Fruit fly (Drosophila melanogaster) S2 (cell line): Measurements from ENCODE around the gene rdx.

Experiments used
- CG8478 ChIP-seq: fragments of >200 bp; optimal IDR thresholded peaks from 2 replicates; lab custom pipeline; 2018
- CTCF ChIP-seq, 2 experiments: fragments of >200 bp; optimal IDR thresholded peaks; 2 replicates each; lab custom pipeline; 2018

rdx gene

DNA sequence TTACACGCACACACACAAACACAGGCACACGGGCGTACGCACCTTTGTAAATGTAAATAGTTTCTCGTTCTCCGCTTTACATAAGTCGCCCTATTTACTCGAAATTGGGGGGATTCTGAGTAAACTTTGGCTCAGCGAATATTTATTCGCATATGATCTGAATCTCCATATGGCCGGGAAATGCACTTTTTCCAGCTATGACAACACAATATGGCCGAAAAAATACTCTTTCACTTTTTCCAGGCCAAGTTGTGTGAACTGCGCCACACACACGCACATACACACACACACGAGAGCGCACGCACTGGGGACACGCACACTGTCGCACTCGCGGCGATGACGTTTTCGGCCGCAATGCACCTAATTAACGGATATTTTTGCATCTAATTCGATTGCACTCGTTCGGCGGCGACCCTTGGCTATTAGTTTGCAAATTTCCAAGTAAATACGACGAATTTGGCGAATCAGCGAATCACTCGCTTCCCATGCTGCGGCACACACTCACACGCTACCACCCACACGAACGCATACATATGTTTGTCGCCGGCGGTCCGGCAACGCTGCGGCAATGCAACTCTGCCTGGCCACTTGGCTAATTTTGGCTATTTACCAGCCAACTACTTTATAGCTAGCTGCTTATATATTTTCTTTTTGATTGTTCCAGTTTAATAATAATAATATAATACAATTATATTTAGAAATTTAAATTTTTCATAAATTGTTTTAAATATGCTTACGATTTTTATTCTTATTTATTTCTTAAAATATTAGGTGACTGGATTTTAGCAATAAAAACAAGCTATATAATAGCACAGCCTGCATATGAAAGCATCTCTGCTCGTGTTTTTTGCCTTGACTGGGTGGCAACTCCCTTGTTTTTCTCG, at the start of gene rdx, which contains the start of gene CG3061:
Gene rdx (minus strand): TSS at position 527 of the 884 bp plus-strand sequence.
Gene CG3061 (plus strand): TSS at position 841 of the 884 bp plus-strand sequence.
- TF ChIP-seq CTCF (optimal IDR thresholded peaks at IDR 0.05; lab: Kevin White, UChicago): no peak
- TF ChIP-seq CG8478 (lab: Kevin White, UChicago): no peak

DNA sequence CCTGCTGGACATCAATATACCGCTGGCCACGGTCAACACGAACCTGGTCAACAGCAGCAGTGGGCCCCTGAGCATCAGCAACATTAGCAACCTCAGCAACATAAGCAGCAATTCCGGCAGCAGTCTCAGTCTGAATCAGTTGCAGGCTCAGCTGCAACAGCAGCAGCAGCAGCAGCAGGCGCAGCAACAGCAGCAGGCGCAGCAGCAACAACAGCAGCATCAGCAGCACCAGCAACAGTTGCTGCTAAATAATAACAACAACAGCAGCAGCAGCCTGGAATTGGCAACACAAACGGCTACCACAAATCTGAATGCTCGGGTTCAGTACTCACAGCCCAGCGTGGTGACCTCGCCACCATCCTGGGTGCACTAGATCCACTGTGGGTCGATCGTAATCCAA, 49.7 kb upstream of the rdx start:
- TF ChIP-seq CTCF (optimal IDR thresholded peaks at IDR 0.05; lab: Kevin White, UChicago) (no peak), CG8478 (lab: Kevin White, UChicago) (no peak)

DNA sequence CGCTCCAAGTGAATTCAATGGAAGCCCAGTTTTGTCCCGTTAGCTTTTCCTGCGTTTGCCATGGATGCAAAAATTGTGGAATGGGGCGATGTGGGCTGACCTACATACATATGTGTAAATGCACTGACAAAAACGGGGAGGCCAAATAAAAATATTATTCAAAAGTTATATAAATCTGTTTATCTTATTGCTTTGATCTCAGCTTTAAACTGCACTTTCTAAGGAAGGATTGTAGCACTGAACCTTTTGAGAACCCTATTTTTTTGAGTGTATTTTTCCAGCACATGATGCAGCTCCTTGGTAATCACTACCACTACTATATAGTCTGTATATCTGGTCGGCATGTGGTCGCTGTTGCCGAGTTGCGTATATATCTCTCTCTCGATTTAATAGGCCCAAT, 45.2 kb upstream of the rdx start:
- TF ChIP-seq CG8478 (lab: Kevin White, UChicago) (no peak), CTCF (optimal IDR thresholded peaks at IDR 0.05; lab: Kevin White, UChicago) (no peak)

DNA sequence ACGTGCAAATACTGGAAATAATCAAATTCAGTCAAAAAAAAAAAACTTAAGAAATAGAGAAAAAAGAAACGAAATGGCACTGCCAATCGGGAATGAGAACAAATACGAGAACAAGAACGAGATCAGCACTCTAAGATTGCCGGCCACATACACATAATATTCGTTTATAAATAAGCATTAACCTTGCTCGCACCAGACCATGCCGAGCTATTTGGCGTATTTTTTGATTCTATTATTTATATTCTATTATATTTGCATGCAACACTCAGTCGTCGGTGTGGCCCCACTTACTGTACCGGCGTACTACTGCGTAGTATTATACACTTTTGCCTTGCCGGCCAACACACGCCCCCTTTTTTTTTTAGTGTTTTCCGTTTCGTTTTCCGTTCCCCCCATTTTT, 38.8 kb upstream of the rdx start:
- TF ChIP-seq CTCF (optimal IDR thresholded peaks at IDR 0.05; lab: Kevin White, UChicago) (no peak), CG8478 (lab: Kevin White, UChicago) (no peak)

DNA sequence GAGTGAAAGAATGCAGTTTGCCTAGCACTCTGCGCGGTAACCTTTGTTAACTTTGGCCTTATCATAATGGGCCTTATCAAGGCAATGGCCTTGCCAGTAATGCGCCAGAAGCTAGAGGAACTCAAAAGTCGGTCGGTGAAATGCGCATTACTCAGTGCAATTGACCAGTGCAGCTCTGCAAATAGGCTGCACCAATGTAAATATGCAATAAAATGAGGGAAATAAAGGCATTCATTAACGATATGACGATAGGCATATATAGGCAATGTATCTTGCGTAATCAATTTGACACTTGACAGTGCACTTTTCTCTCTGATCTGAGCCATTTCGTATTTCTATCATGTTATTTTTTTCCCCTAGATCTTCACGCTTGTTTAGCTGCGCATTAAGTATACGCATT, 38.2 kb upstream of the rdx start:
- no peak for TF ChIP-seq CTCF (optimal IDR thresholded peaks at IDR 0.05; lab: Kevin White, UChicago)

DNA sequence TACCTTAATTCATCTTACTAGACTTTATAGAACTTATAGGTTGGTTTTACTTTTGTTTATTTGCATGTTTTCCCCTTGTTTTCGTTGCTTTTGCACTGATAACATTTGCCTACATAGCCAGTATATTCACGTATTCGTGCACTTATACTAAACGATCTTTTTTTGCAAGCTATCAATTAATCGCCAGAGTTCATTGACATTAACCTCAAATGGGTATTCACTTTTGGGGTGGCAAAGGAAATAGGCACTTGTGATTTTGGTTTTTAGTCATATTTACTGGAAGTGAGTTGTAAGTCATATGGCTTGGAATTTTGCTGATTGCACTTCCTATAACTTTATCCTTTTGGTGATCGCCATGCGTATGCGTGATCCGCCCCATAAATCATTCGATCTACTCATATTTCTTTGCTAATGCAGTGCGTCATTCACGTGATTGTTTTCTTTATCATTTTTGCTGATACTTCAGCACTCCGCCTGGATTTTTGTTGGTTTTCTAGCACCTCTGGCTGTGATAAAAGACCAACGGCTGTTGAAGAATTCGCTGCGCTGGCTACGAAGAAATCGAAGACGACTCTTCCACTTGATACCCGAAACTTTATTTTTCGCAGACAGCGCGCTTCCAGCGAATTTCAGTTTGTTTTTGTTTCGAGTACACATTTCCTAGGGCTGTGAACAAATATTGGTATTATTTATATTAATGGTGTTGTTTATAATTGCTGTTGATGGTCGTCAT, 36.2 kb upstream of the rdx start:
- no peak for TF ChIP-seq CG8478 (lab: Kevin White, UChicago)
- TF ChIP-seq CTCF (optimal IDR thresholded peaks at IDR 0.05; lab: Kevin White, UChicago): no peak

DNA sequence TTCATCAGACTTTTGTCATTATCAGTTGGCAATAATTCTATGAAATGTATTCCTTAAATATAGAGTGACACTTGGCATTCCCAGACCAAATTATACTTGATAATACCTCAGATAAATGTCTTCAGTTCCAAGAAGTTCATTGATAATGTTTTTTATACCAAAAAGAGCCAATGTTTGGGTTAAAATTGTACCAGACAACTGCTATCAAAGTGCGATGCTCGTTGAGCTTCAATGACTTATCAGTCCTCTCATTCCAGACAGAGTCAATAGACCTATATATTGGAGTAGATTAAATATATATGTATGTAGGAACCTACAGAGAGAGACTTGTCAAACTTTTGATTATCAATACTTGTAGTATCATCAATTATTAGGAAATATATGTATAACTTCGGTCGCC, 33.4 kb upstream of the rdx start:
- no peak for TF ChIP-seq CG8478 (lab: Kevin White, UChicago)
- TF ChIP-seq CTCF (optimal IDR thresholded peaks at IDR 0.05; lab: Kevin White, UChicago): no peak

DNA sequence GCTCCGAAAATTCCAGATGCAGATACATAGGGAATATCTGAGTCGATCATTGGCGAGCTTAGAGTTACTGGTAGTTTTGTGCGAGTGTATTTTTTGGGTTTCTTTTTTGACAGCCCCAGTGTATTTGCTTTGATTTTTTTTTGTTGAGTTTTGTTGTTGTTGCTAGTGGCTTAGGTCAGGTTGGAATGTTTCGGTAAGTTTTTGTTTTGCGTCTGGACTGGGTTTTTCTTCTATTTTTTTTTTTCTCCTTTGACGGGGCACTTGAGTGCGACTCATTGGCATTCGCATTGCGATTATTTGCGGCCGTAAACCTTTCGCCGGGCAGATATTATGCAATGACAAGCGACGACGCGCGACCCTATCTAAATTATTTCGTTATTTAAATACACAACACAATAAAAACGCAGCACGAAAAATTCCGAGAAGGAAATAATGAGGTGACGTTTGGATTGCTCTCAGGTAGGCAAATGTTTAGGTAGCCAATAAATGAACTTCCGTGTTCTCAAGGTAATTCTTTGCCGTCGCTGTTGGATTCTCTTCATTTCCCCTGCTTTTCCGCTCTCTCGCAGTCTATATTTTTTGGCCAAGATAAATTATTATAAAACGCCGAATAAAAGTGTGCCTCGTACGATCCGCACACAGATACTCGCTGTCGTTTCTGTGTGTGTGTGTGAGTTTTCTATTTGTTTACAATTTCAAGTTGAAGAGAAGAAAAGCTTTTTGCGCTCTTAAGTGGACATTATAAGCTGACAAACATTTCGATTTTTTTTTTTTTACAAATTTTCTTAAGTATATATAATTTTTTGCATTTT, 32.5 kb upstream of the rdx start:
- no peak for TF ChIP-seq CG8478 (lab: Kevin White, UChicago)
- TF ChIP-seq CTCF (optimal IDR thresholded peaks at IDR 0.05; lab: Kevin White, UChicago): no peak

DNA sequence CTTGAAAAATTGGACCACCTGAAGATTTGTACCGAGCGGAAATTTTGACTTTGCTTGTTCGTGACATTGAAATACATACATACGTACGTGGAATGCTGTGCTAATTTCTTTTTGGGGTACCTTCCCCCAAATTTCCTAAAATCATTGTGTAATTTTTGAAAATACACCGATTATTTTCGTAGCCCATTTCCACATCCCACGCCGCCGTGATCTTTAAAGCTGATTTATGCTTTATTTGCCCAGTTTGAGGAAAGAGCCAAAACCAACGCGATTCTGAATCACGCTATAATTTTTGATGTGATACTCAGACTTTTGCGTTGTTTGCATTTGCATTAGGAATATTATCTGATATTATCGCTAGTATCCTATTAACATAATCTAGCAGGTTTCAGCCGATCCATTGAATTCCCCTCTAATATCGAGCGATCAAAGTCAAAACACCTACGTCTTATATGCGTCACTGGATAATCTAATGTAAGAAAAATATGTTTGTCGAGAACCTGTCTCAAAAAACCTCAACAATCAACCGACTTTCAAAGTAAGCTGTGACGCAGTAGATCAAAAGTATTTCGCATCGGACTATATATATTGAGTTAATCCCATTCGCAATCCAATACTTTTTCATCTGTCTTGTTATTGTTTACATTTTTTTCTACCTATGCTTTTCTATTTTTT, 31.1 kb upstream of the rdx start:
- no peak for TF ChIP-seq CG8478 (lab: Kevin White, UChicago)
- TF ChIP-seq CTCF (optimal IDR thresholded peaks at IDR 0.05; lab: Kevin White, UChicago): no peak

DNA sequence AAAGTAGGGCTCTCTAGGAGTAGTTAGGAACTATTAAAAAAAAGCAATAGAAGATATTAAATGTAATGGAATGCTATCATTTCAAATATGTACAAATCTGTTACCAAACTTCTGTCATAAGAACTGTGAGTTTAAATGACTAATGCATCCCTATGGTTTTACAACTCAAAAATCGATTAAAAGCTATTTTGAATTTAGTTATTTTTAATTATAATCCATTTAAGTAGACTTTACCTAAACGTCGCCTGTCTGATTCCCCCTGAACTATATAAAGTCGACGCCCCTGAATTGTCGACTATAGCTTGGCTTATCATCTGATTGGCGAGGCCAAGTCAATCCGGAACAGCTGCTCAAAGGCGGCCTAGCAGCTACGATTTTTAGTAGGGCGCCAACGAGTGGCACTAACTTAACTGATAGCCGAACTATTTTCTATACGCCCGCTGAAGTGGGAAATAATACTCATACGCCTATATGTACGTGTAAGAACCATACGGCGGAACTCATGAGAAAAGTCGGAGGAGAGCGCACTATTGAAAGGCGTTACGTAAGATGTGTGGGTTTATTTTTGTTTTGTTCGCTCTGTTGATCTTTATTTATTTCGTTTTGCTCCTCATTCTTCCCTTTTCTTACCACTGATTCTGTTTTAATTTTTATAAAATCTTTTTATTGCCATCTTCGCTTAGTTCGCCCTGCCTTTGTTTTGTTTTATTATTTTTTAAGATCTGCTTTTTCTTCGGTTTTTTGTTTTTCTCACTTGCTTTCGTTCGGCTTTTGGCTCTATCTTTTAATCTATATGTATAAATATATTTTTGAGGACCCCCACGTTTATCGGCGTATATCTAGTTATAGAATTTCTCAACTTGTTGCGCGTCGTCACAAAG, 30.4 kb upstream of the rdx start:
- TF ChIP-seq CG8478 (lab: Kevin White, UChicago) (no peak), CTCF (optimal IDR thresholded peaks at IDR 0.05; lab: Kevin White, UChicago) (no peak)

DNA sequence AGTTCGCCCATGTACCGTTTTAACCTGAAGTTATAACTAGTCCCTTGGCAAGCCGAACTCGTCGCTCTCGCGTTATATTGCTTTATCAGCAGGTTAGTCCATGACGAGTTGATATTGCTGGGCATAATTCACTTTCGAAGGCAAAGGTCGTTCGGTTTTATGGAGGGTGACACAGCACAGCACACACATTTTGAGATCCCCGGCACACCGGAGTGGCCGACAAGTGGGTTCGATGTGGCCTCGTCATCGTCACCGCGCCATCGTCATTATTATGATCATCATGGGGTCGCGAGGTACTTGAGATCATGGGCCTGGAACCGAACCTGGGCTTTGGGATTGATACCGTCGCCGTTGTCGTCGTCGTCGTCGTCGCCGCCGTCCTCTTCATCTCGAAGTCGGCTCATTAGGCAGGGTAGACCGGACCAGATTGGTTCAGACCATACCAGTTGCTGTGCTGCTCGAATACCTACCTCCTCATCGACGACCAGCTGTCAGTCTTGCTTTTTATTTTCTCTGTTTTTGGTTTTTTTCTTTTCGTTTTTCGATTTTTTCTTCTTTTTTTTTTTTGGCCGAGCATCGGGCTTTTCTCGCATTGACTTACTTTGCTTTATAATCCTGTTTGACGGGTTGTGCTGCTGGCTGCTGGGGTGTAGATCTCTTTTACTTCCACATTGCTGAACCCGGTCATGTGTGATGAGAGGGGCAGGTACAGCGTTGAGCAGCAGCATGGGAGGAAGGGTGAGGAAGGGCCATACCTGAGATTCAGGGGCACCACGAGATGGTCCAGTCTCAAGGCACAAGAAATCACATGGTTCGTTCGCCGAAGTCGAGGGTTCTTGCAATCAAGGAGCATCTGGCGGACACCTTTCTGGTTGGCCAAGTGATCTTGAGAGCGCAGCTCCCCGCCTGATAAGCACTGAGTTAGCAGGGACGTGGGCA, 29.5 kb upstream of the rdx start:
- TF ChIP-seq CTCF (optimal IDR thresholded peaks at IDR 0.05; lab: Kevin White, UChicago): no peak
- TF ChIP-seq CG8478 (lab: Kevin White, UChicago): no peak

DNA sequence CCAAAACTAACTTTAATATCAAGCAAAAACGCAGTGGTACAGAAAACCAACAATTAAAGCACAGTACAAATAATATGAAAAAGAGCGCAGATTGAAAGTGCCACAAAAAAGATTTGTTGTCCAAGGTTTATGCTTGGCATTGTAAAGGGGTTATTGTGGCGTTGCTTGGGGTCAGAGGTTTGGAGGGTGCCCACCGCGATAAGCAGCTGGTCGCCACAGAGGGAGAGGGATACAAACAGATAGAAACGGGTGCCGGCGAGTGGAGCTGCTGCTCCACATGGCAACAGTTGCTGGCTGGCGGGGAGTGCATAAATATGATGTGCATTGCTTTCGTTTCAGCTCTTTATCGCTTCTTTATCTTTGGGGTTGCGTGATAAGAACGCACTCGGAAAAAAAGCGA, 28.5 kb upstream of the rdx start:
- no peak for TF ChIP-seq CG8478 (lab: Kevin White, UChicago)
- no peak for TF ChIP-seq CTCF (optimal IDR thresholded peaks at IDR 0.05; lab: Kevin White, UChicago)
